Worm (Caenorhabditis elegans): Measurements from ENCODE around the gene lipl-2.

The lipl-2 gene

ce11 chrV:9791332-9791731 lies at the start of gene lipl-2:
TSS of gene lipl-2 (plus strand) at chrV:9791567.
- TF ChIP-seq fkh-10 (GFP tag; optimal IDR thresholded peaks at IDR 0.05) (no peak), ceh-18 (tag; optimal IDR thresholded peaks at IDR 0.05) (no peak), fkh-6 (tag; optimal IDR thresholded peaks at IDR 0.05) (no peak), ztf-16 (tag; optimal IDR thresholded peaks at IDR 0.05) (no peak), K02D7.2 (tag; optimal IDR thresholded peaks at IDR 0.05) (no peak)

DNA sequence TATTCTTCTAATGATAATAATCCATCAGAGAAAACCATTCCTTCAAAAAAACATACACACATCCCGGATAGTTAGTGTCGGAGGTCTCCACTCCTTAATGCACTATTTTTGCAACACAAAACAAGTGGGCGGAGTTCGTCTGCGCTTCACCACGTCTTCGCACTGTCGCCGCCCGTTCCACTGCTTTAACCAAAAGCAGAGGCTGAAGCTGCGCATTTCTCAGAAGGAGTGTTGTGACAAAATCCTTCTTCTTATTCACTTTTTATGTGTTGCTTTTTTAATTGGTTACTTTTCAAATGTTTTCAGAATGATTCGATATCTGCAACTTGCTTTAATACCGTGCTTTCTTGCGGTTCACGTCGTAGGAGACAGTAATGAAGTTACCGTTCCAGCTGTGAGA lies 46.4 kb upstream of the lipl-2 start, which contains the start of gene F58E6.13:
TSS of gene F58E6.13 (plus strand) at position 301 of the 400 bp plus-strand sequence.
- TF ChIP-seq ceh-30 (tag; optimal IDR thresholded peaks at IDR 0.05): no peak
- TF ChIP-seq zip-5 (tag; optimal IDR thresholded peaks at IDR 0.05): no peak
- TF ChIP-seq eyg-1 (tag; optimal IDR thresholded peaks at IDR 0.05): no peak
- TF ChIP-seq ceh-31 (tag; optimal IDR thresholded peaks at IDR 0.05): no peak
- TF ChIP-seq ceh-48 (tag; optimal IDR thresholded peaks at IDR 0.05): no peak
- TF ChIP-seq ceh-24 (tag; optimal IDR thresholded peaks at IDR 0.05): no peak
- TF ChIP-seq Y22D7AL.16 (tag; optimal IDR thresholded peaks at IDR 0.05): no peak
- TF ChIP-seq tbx-7 (tag; optimal IDR thresholded peaks at IDR 0.05): no peak
- TF ChIP-seq dve-1 (tag; optimal IDR thresholded peaks at IDR 0.05): no peak

ce11 chrV:9750308-9750707 lies 41.1 kb upstream of the lipl-2 start, which contains the start of gene F58E6.4:
TSS of gene F58E6.4 (minus strand) at chrV:9750408.
- TF ChIP-seq sox-2 (GFP tag; IDR thresholded peaks at IDR 0.05) (no peak), ahr-1 (tag; optimal IDR thresholded peaks at IDR 0.05) (no peak), sdc-2 (tag; optimal IDR thresholded peaks at IDR 0.05) (no peak)

DNA sequence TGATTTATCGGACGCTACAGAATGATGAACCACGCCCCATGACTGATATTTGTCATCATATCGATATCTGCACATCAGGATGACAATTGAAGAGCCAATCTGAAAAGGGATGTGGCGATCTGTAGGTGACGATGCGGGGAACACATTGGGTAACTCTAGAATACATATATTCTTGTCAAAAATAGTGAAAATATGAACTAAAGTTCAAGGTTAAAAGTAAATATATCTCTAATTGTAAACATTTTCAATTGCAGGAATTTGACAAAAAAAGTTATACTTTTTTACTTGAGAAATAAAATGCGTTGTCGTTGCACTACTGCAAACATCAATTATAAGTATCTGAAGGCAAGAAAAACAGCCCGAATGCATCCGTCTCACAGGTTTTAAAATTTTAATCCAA lies 38.4 kb upstream of the lipl-2 start, which contains the start of gene F58E6.6:
TSS of gene F58E6.6 (minus strand) at position 101 of the 400 bp plus-strand sequence.
- no peak for TF ChIP-seq T23F11.4 (GFP tag; optimal IDR thresholded peaks at IDR 0.05)
- no peak for TF ChIP-seq lim-6 (tag; optimal IDR thresholded peaks at IDR 0.05)
- no peak for TF ChIP-seq C38D4.7 (GFP tag; optimal IDR thresholded peaks at IDR 0.05)
- TF ChIP-seq ceh-19 (GFP tag; optimal IDR thresholded peaks at IDR 0.05): no peak
- no peak for TF ChIP-seq syd-9 (tag; optimal IDR thresholded peaks at IDR 0.05)
- TF ChIP-seq che-1 (tag; optimal IDR thresholded peaks at IDR 0.05): no peak
- no peak for TF ChIP-seq odd-2 (tag; optimal IDR thresholded peaks at IDR 0.05)
- TF ChIP-seq K09A11.1 (tag; optimal IDR thresholded peaks at IDR 0.05; ENCODE audit: insufficient read depth): no peak
- no peak for TF ChIP-seq zip-5 (tag; optimal IDR thresholded peaks at IDR 0.05)
- no peak for TF ChIP-seq dve-1 (tag; optimal IDR thresholded peaks at IDR 0.05)
- no peak for TF ChIP-seq tbx-7 (tag; optimal IDR thresholded peaks at IDR 0.05)

DNA sequence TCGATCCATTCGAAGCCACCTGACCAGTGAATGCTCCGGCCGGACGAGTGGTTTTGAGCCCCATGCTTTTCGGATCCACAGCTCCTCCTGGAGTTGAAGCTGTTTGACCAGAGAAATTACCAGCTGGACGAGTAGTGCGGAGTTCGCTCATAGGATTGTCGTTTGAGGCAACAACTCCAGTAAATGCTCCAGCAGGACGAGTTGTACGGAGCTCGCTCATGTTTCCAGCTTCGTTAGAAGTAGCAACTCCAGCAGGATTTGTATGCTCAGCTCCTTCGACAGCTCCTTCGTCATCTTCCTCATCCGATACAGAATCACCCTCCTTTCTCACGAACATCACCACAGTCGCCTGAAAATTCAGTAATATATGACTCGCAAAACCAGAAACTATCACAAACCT lies 37.8 kb upstream of the lipl-2 start:
- no peak for TF ChIP-seq elt-2 (tag; optimal IDR thresholded peaks at IDR 0.05)
- TF ChIP-seq ceh-19 (GFP tag; optimal IDR thresholded peaks at IDR 0.05): no peak
- TF ChIP-seq sdc-2 (tag; optimal IDR thresholded peaks at IDR 0.05): no peak
- TF ChIP-seq unc-3 (GFP tag; conservative IDR thresholded peaks at IDR 0.05): no peak
- no peak for TF ChIP-seq unc-3 (tag; optimal IDR thresholded peaks at IDR 0.05)
- TF ChIP-seq pha-4 (tag; optimal IDR thresholded peaks at IDR 0.05): no peak
- no peak for TF ChIP-seq sox-2 (GFP tag; IDR thresholded peaks at IDR 0.05)
- no peak for TF ChIP-seq pqm-1 (tag; optimal IDR thresholded peaks at IDR 0.05)
- no peak for TF ChIP-seq lin-11 (tag; optimal IDR thresholded peaks at IDR 0.05)
- no peak for TF ChIP-seq pag-3 (tag; optimal IDR thresholded peaks at IDR 0.05; ENCODE audit: borderline replicate concordance)
- TF ChIP-seq fax-1 (tag; optimal IDR thresholded peaks at IDR 0.05): no peak
- no peak for TF ChIP-seq fkh-6 (tag; optimal IDR thresholded peaks at IDR 0.05)
- no peak for TF ChIP-seq zip-5 (tag; optimal IDR thresholded peaks at IDR 0.05)
- no peak for TF ChIP-seq pha-2 (tag; optimal IDR thresholded peaks at IDR 0.05)
- TF ChIP-seq eyg-1 (tag; optimal IDR thresholded peaks at IDR 0.05): no peak
- TF ChIP-seq ceh-22 (tag; optimal IDR thresholded peaks at IDR 0.05): no peak
